Fruit fly (Drosophila melanogaster) Kc167 (cell line): ENCODE data around the gene CG31253.

Experiments used
- Myc ChIP-seq: fragments of >200 bp; optimal IDR thresholded peaks from 2 replicates; lab custom pipeline; 2017; ENCODE audit warnings: missing external identifiers
- Sin3A ChIP-seq: fragments of >200 bp; optimal IDR thresholded peaks from 2 replicates; lab custom pipeline; 2018; ENCODE audit warnings: missing external identifiers
- h ChIP-seq: fragments of >200 bp; optimal IDR thresholded peaks from 3 replicates; lab custom pipeline; 2018; ENCODE audit warnings: missing external identifiers
- insv ChIP-seq: fragments of >200 bp; optimal IDR thresholded peaks from 3 replicates; lab custom pipeline; 2018; ENCODE audit warnings: missing external identifiers
- psq ChIP-seq: fragments of >200 bp; optimal IDR thresholded peaks from 2 replicates; lab custom pipeline; 2017; ENCODE audit warnings: missing external identifiers
- ttk ChIP-seq: sonication (Bioruptor generic); optimal IDR thresholded peaks from 2 replicates; lab custom pipeline; 2017; ENCODE audit warnings: missing external identifiers

Gene CG31253

dm6 chr3R:27953890-27954289, 6.5 kb downstream of the CG31253 start, which contains the start of gene CG4951:
TSS of gene CG4951 (minus strand) at chr3R:27954112.
- TF ChIP-seq psq (lab: Kevin White, UChicago) = no peak
- TF ChIP-seq ttk (lab: Kevin White, UChicago) = no peak
- no peak for TF ChIP-seq Sin3A (lab: Kevin White, UChicago)

dm6 chr3R:27948421-27948906, 11.9 kb downstream of the CG31253 start, which contains the start of gene Gp93:
TSS of gene Gp93 (plus strand) at chr3R:27948711.
- TF ChIP-seq insv (lab: Kevin White, UChicago) (no peak), psq (lab: Kevin White, UChicago) (no peak), ttk (lab: Kevin White, UChicago) (no peak), h (lab: Kevin White, UChicago) (no peak), Myc (lab: Kevin White, UChicago) (no peak), Sin3A (lab: Kevin White, UChicago) (no peak)

- TF ChIP-seq Sin3A (lab: Kevin White, UChicago) (no peak), insv (lab: Kevin White, UChicago) (no peak)
These were observed 12.6 kb downstream of the CG31253 start, which contains the start of gene mfrn for dm6 chr3R:27947682-27948245. TSS of gene mfrn (minus strand) at chr3R:27948021.

DNA sequence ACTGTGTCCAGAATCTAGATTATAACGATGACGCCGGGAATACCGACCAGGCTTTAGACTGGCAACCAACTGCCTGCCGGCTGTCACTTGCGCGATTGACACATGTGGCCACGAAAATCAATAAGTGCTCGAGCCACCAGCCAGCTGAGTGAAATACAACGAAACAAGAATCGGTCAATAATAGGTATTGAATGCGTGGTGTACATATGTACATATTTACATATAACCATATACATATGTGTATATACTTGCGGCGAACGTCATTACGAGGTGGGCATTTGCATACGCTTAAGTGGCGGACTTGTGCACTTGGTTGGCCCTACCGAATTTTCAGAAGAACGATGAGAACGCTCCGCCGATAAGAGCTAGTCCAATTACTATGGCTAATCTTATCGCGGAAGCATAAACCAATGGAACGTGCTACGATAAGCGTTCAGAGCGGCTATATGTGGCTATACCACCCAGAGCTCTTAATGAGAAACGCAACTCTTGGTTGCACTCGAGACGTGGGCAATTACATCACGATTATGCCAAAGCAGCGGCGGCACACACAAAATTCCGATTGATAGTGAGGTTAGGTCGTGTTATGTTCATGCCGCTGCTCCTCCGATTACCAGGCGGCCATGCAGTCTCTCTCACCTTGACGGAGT, 13.7 kb downstream of the CG31253 start:
- TF ChIP-seq insv (lab: Kevin White, UChicago) (no peak), ttk (lab: Kevin White, UChicago) (no peak), Myc (lab: Kevin White, UChicago) (no peak), h (lab: Kevin White, UChicago) (no peak), psq (lab: Kevin White, UChicago) (no peak), Sin3A (lab: Kevin White, UChicago) (no peak)

DNA sequence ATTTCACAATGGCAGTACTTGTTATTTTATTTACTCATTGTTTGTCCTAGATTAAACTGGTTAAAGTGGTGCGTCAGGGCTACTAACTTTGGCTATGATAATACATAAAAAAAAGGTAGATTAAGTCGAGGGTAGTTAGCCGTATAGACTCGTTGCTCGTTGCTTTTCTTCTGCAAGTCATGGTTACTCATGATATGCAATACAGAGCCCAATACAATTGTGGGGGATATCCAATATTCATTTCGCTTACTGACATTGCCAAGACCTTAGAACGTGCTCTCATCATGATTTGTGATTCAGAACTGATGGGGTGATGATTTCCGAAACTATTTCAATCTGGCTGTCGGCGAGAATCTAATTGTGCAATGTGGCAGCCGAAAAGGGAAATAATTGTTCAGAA, 15.0 kb downstream of the CG31253 start:
- TF ChIP-seq ttk (lab: Kevin White, UChicago) (no peak), insv (lab: Kevin White, UChicago) (no peak), Myc (lab: Kevin White, UChicago) (no peak), h (lab: Kevin White, UChicago) (no peak), psq (lab: Kevin White, UChicago) (no peak), Sin3A (lab: Kevin White, UChicago) (no peak)

DNA sequence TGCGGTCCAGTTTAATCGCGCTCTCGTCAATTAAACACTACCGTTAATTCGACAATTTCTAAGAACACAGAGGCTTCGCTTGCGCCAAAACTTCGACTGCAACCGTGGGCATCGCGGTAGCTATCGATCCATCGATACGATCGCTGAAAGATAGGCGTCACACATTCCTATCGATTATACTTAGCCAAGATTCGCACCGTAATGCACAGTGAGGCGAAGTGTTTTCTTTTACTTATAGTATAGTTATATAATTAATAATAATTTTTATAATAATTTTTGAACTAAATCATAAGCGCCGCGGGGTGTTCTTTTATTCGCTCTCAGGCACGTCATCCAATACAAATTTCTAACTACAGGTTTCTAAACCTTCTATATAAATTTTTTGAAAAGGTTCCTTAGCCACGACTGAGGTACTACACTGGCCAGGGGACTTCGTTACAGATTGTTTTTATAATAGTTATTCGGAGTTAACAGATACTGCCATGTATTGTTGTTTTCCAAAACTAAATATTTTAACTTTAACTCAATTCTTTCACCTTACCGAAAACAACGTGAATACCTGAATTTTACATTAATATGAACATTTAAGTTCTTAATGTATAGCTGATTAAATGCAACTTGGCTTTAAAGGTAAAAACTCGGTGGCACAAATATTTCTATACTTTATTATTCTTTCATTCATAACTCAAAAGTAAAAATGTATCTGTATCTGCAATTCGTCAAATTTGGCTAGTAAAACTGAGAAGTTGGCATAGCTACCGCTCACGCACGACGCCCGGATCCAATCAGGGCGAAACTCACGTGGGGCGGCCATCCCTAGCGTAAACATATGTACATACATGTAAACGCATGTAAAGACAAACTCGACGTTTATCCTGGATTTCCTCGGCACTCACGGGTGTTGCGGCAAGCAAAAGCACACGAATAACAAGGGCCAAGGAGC, 22.4 kb downstream of the CG31253 start, which contains the start of the genes NSD and BOD1:
NSD (minus strand) TSS at position 102 of the 943 bp plus-strand sequence.
BOD1 (plus strand) TSS at position 494 of the 943 bp plus-strand sequence.
- TF ChIP-seq Myc (lab: Kevin White, UChicago) (no peak), insv (lab: Kevin White, UChicago) (no peak), psq (lab: Kevin White, UChicago) (no peak), ttk (lab: Kevin White, UChicago) (no peak), h (lab: Kevin White, UChicago) (no peak), Sin3A (lab: Kevin White, UChicago) (no peak)

dm6 chr3R:27931461-27931860, 28.9 kb downstream of the CG31253 start:
- TF ChIP-seq psq (lab: Kevin White, UChicago) = no peak
- no peak for TF ChIP-seq h (lab: Kevin White, UChicago)
- TF ChIP-seq Myc (lab: Kevin White, UChicago) = no peak

DNA sequence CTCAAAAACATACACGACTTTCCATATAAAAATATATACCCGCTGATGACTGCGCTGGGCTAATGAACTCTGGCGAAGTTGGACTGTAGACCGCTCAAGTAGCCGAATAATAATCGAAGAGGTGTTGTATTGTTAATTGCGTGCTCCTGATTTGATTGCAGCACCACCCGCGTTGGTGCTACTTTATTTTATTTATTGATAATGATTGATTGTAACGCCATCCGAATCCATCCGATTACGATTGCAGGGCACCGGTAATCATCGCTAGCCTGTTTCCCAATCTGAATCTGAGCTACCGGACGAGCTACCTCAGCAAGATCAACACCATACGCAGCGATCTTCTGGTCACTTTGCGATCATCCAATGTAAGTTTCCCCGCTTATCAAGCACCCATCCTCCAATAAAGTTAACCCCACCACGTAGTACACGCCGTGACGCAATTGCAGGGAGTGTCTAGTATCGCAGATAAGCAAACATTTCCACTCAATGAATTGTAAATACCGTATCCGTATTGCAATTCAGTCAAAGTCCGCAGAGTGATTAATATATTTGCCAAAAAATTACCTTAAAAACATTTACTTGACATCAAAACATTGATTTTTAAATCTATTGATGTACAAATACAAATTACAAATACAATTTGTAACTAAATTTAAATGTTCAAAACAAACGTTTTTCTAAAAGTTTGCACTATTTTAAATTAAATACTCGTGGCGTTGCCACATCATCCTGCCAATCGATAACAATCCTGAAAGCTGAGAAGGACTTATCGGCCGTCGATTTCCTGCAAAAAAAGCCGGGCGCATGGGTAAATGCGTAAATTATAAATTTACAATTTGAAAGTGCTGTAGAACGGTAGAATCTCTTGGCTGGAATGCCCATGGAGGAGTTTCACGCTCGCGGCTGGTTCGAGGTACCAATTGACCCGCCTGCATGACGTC, 31.1 kb downstream of the CG31253 start:
- TF ChIP-seq insv (lab: Kevin White, UChicago) (no peak), Myc (lab: Kevin White, UChicago) (no peak), psq (lab: Kevin White, UChicago) (no peak), Sin3A (lab: Kevin White, UChicago) (no peak), ttk (lab: Kevin White, UChicago) (no peak), h (lab: Kevin White, UChicago) (no peak)

dm6 chr3R:27928140-27928539, 32.2 kb downstream of the CG31253 start, which contains the start of gene nenya:
TSS of gene nenya (minus strand) at chr3R:27928174.
- TF ChIP-seq psq (lab: Kevin White, UChicago) = no peak
- no peak for TF ChIP-seq insv (lab: Kevin White, UChicago)
- TF ChIP-seq ttk (lab: Kevin White, UChicago) = no peak
- no peak for TF ChIP-seq Myc (lab: Kevin White, UChicago)
- no peak for TF ChIP-seq h (lab: Kevin White, UChicago)
- no peak for TF ChIP-seq Sin3A (lab: Kevin White, UChicago)

DNA sequence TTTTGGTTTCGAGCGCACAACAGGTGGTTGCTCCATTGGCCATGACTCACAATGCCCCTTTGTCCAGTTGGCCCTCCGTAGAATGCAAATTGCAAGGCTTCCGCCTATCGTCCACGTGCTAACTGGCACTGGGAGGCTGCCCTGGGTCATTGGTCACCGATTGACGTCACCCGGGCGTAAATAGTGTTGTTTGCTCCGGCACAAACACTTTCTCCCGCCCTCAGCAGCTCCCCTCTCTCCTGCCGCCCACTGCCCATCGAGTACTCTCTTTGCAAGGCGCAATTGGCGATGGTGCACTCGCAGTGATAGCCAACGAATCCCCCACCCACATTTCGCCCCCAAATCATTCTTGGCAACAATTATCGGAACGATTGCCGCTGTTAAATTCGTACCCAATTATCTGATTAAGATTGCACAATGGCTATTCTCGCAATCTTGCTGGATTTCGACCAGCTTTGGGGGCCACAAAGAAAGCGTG, 33.6 kb downstream of the CG31253 start:
- TF ChIP-seq psq (lab: Kevin White, UChicago) (no peak), insv (lab: Kevin White, UChicago) (no peak), h (lab: Kevin White, UChicago) (no peak), ttk (lab: Kevin White, UChicago) (no peak), Myc (lab: Kevin White, UChicago) (no peak), Sin3A (lab: Kevin White, UChicago) (no peak)
